Fruit fly (Drosophila melanogaster) whole organism: ENCODE results near the gene Paf-AHalpha.

Experiments
- CG8478 ChIP-seq: fragments of >200 bp; optimal IDR thresholded peaks from 2 replicates; lab custom pipeline; 2018; ENCODE audit warnings: inconsistent platforms
- Dll ChIP-seq: fragments of >200 bp; optimal IDR thresholded peaks from 2 replicates; lab custom pipeline; 2017
- EcR ChIP-seq, 2 experiments: fragments of >200 bp; optimal IDR thresholded peaks; 2 replicates each; lab custom pipeline; 2017; ENCODE audit warnings: missing biosample characterization in 2 of 2, missing genetic modification characterization in 2 of 2, missing genetic modification reagents in 2 of 2
- pan ChIP-seq: fragments of >200 bp; optimal IDR thresholded peaks from 2 replicates; lab custom pipeline; 2017
- psq ChIP-seq: fragments of >200 bp; optimal IDR thresholded peaks from 2 replicates; lab custom pipeline; 2017
- usp ChIP-seq: fragments of >200 bp; optimal IDR thresholded peaks from 2 replicates; lab custom pipeline; 2017; ENCODE audit warnings: missing biosample characterization, missing genetic modification characterization, mixed read lengths

Paf-AHalpha gene

dm6 chrX:15756018-15756417 is 29.4 kb downstream of the Paf-AHalpha start, which contains the start of gene CG8260:
Gene CG8260, plus strand, starts transcription at chrX:15756318.
- TF ChIP-seq EcR (GFP tag; optimal IDR thresholded peaks at IDR 0.05; lab: Kevin White, UChicago) (no peak), CG8478 (lab: Kevin White, UChicago) (no peak), pan (lab: Kevin White, UChicago) (no peak), psq (lab: Kevin White, UChicago) (no peak), usp (GFP tag; lab: Kevin White, UChicago) (no peak), Dll (lab: Kevin White, UChicago) (no peak)

dm6 chrX:15748945-15749344 is 36.4 kb downstream of the Paf-AHalpha start, which contains the start of gene Mvd:
Gene Mvd, plus strand, starts transcription at chrX:15749166.
- TF ChIP-seq CG8478 (lab: Kevin White, UChicago) (no peak), pan (lab: Kevin White, UChicago) (no peak), Dll (lab: Kevin White, UChicago) (no peak), EcR (GFP tag; optimal IDR thresholded peaks at IDR 0.05; lab: Kevin White, UChicago) (no peak), usp (GFP tag; lab: Kevin White, UChicago) (no peak), psq (lab: Kevin White, UChicago) (no peak)

DNA sequence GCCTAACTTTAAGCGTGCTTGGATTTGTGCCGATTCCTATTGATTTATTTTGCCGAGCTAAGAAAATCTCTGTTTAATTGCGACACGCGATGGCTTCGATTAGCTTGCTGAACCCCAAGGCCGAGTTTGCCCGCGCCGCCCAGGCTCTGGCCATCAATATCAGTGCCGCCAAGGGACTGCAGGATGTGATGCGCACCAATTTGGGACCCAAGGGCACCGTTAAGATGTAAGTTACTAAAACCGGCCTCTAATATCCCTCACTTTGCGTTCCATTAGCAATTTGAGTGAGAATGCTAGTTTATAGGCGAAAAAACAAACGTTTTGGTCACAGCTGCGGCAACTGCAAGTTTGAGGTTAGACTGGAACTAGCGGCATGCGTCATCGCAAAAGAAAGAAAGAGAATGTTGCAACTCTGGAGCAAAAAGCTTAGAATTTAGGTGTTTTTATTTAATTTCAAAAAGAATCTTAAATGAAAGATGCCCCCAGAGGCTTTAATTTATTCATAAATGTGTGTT is 38.6 kb downstream of the Paf-AHalpha start:
- no peak for TF ChIP-seq EcR (GFP tag; optimal IDR thresholded peaks at IDR 0.05; lab: Kevin White, UChicago)
- no peak for TF ChIP-seq Dll (lab: Kevin White, UChicago)

- no peak for TF ChIP-seq EcR (GFP tag; optimal IDR thresholded peaks at IDR 0.05; lab: Kevin White, UChicago)
- TF ChIP-seq pan (lab: Kevin White, UChicago): no peak
- TF ChIP-seq Dll (lab: Kevin White, UChicago): no peak
- no peak for TF ChIP-seq CG8478 (lab: Kevin White, UChicago)
- TF ChIP-seq usp (GFP tag; lab: Kevin White, UChicago): no peak
- TF ChIP-seq psq (lab: Kevin White, UChicago): no peak
Measured at dm6 chrX:15745905-15746681, 39.3 kb downstream of the Paf-AHalpha start, which contains the start of the genes CG8944 and CCT6. Gene CG8944, minus strand, starts transcription at chrX:15746231. Gene CCT6, plus strand, starts transcription at chrX:15746648.

DNA sequence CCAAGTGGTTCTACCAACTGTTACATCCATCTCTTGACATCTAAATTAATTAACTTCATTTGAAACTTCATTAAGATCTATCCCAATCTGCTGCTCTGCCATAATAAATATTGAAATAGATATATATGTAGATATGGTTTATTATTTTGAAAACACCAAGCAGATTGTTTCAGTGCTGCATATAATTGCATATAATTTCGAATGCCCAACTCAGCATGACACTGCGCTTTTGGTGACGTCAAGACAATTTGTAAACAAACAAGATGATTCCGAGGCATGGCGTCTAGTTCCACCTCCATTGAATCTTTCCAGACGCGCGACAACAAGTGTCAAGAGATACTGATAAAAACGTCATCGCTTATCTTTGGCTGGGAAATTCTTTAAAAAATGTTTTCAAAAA is 44.5 kb downstream of the Paf-AHalpha start:
- no peak for TF ChIP-seq usp (GFP tag; lab: Kevin White, UChicago)
- no peak for TF ChIP-seq psq (lab: Kevin White, UChicago)
- no peak for TF ChIP-seq Dll (lab: Kevin White, UChicago)
- no peak for TF ChIP-seq CG8478 (lab: Kevin White, UChicago)
- TF ChIP-seq EcR (GFP tag; optimal IDR thresholded peaks at IDR 0.05; lab: Kevin White, UChicago): no peak
- TF ChIP-seq pan (lab: Kevin White, UChicago): no peak

dm6 chrX:15740288-15740726 is 45.1 kb downstream of the Paf-AHalpha start:
- TF ChIP-seq pan (lab: Kevin White, UChicago): no peak
- no peak for TF ChIP-seq psq (lab: Kevin White, UChicago)
- TF ChIP-seq EcR (GFP tag; optimal IDR thresholded peaks at IDR 0.05; lab: Kevin White, UChicago): no peak

dm6 chrX:15738890-15739550 is 46.4 kb downstream of the Paf-AHalpha start, which contains the start of the genes CG11679 and CG8206:
Gene CG11679, minus strand, starts transcription at chrX:15738954.
Gene CG8206, plus strand, starts transcription at chrX:15739230.
- TF ChIP-seq usp (GFP tag; lab: Kevin White, UChicago) (no peak), CG8478 (lab: Kevin White, UChicago) (no peak), pan (lab: Kevin White, UChicago) (no peak), EcR (GFP tag; optimal IDR thresholded peaks at IDR 0.05; lab: Kevin White, UChicago) (no peak), Dll (lab: Kevin White, UChicago) (no peak), psq (lab: Kevin White, UChicago) (no peak)

DNA sequence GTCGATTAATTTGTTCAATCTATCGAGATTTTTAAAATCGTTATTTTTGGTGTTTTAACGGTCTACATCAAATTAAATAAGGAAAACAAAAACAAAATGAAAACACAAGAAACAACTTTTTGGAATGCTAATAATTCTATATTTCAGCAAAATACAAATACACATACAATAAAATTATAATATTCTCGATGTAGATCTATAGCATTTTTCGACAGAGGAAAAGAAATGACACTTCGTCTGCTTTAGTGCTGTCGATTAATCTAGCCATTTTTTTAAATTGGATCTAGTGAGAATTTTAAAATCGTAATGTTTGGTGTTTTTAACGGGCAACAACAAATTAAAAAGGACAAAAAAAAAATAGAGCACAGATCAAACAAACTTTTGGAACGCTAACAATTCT is 48.3 kb downstream of the Paf-AHalpha start, which contains the start of gene Arp6:
Arp6 (minus strand) TSS at position 11 of the 400 bp plus-strand sequence.
- TF ChIP-seq psq (lab: Kevin White, UChicago): no peak
- TF ChIP-seq EcR (GFP tag; optimal IDR thresholded peaks at IDR 0.05; lab: Kevin White, UChicago): no peak
- no peak for TF ChIP-seq CG8478 (lab: Kevin White, UChicago)
